Worm (Caenorhabditis elegans) whole organism, mixed stage, embryonic: ENCODE results near the gene dnj-17.

Experiments used
- elt-3 ChIP-seq: fragments of 150-350 bp; optimal IDR thresholded peaks from 2 replicates; lab custom pipeline; 2014; ENCODE audit warnings: missing biosample characterization, missing genetic modification characterization
- ham-2 ChIP-seq: fragments of 200-800 bp; sonication (Bioruptor generic); optimal IDR thresholded peaks from 2 replicates; lab custom pipeline; 2018; ENCODE audit warnings: mild to moderate bottlenecking, missing genetic modification characterization, missing compliant biosample characterization
- lsy-2 ChIP-seq: fragments of 150-350 bp; optimal IDR thresholded peaks from 2 replicates; lab custom pipeline; 2014; ENCODE audit warnings: missing biosample characterization, missing genetic modification characterization
- nhr-237 ChIP-seq: fragments of 150-350 bp; optimal IDR thresholded peaks from 2 replicates; lab custom pipeline; 2014; ENCODE audit warnings: missing biosample characterization, missing genetic modification characterization
- unc-39 ChIP-seq: fragments of 150-350 bp; optimal IDR thresholded peaks from 2 replicates; lab custom pipeline; 2014; ENCODE audit warnings: missing biosample characterization, missing genetic modification characterization
- unc-62 ChIP-seq: fragments of 150-350 bp; optimal IDR thresholded peaks from 2 replicates; lab custom pipeline; 2014; ENCODE audit warnings: missing biosample characterization, missing genetic modification reagents, missing genetic modification characterization

ce11 chrIII:13402934-13403333 is 9.8 kb upstream of the dnj-17 start, which contains the start of gene mig-18:
- TF ChIP-seq elt-3 (tag; lab: Kevin White, UChicago), result no peak
- no peak for TF ChIP-seq lsy-2 (tag; lab: Kevin White, UChicago)
- no peak for TF ChIP-seq ham-2 (GFP tag; lab: Kevin White, UChicago)
- TF ChIP-seq unc-39 (tag; lab: Kevin White, UChicago), result no peak
- TF ChIP-seq unc-62, result no peak
- no peak for TF ChIP-seq nhr-237 (tag; lab: Kevin White, UChicago)
